Worm (Caenorhabditis elegans) whole organism, L2 larva: Measurements from ENCODE around the gene clec-175.

Experiments
- C34F6.9 ChIP-seq: fragments of 150-350 bp; optimal IDR thresholded peaks from 2 replicates; lab custom pipeline; 2014; ENCODE audit warnings: missing biosample characterization, missing genetic modification characterization
- crh-2 ChIP-seq: sonication (generic microtip); optimal IDR thresholded peaks from 2 replicates; lab custom pipeline; 2017; ENCODE audit warnings: missing biosample characterization, missing genetic modification characterization
- egl-27 ChIP-seq: sonication (generic microtip); optimal IDR thresholded peaks from 3 replicates; lab custom pipeline; 2017; ENCODE audit warnings: missing biosample characterization, missing genetic modification reagents, missing genetic modification characterization
- elt-1 ChIP-seq: fragments of 150-350 bp; optimal IDR thresholded peaks from 2 replicates; lab custom pipeline; 2014; ENCODE audit warnings: missing biosample characterization, missing genetic modification characterization
- lin-13 ChIP-seq: fragments of 150-350 bp; optimal IDR thresholded peaks from 2 replicates; lab custom pipeline; 2014; ENCODE audit warnings: missing biosample characterization, missing genetic modification reagents, missing genetic modification characterization
- mbf-1 ChIP-seq: sonication (generic microtip); optimal IDR thresholded peaks from 2 replicates; lab custom pipeline; 2017; ENCODE audit warnings: missing biosample characterization, missing genetic modification characterization
- nhr-11 ChIP-seq: fragments of 150-350 bp; optimal IDR thresholded peaks from 2 replicates; lab custom pipeline; 2014; ENCODE audit warnings: missing biosample characterization, missing genetic modification characterization
- nhr-12 ChIP-seq: fragments of 150-350 bp; optimal IDR thresholded peaks from 2 replicates; lab custom pipeline; 2014; ENCODE audit warnings: missing biosample characterization, missing genetic modification characterization
- sem-4 ChIP-seq: fragments of 150-350 bp; optimal IDR thresholded peaks from 2 replicates; lab custom pipeline; 2014; ENCODE audit warnings: missing biosample characterization, missing genetic modification reagents, missing genetic modification characterization
- snpc-4 ChIP-seq: fragments of 150-350 bp; optimal IDR thresholded peaks from 2 replicates; lab custom pipeline; 2014; ENCODE audit warnings: missing biosample characterization, missing genetic modification characterization
- unc-39 ChIP-seq: fragments of 150-350 bp; optimal IDR thresholded peaks from 2 replicates; lab custom pipeline; 2014; ENCODE audit warnings: missing biosample characterization, missing genetic modification characterization
- unc-55 ChIP-seq: fragments of 150-350 bp; sonication (generic microtip); optimal IDR thresholded peaks from 3 replicates; lab custom pipeline; 2014; ENCODE audit warnings: missing biosample characterization, missing genetic modification reagents, missing genetic modification characterization
- unc-62 ChIP-seq: fragments of 150-350 bp; optimal IDR thresholded peaks from 2 replicates; lab custom pipeline; 2014; ENCODE audit warnings: missing biosample characterization, missing genetic modification reagents, missing genetic modification characterization
- ztf-11 ChIP-seq: sonication (generic microtip); optimal IDR thresholded peaks from 2 replicates; lab custom pipeline; 2017; ENCODE audit warnings: missing biosample characterization, missing genetic modification characterization

- TF ChIP-seq nhr-11 (no peak), snpc-4 (tag; lab: Kevin White, UChicago) (no peak), C34F6.9 (tag; lab: Kevin White, UChicago) (no peak), ztf-11 (tag; lab: Kevin White, UChicago) (no peak), lin-13 (GFP tag; lab: Kevin White, UChicago) (no peak), unc-39 (tag; lab: Kevin White, UChicago) (no peak), egl-27 (tag; lab: Kevin White, UChicago) (no peak), crh-2 (tag; lab: Kevin White, UChicago) (no peak), nhr-12 (tag; lab: Kevin White, UChicago) (no peak), mbf-1 (tag; lab: Kevin White, UChicago) (no peak), elt-1 (tag; lab: Kevin White, UChicago) (no peak), unc-62 (GFP tag; lab: Kevin White, UChicago) (no peak), unc-55 (peak; percentile 31), sem-4 (tag; lab: Kevin White, UChicago) (no peak)
These were observed 49.0 kb downstream of the clec-175 start for ce11 chrIV:4470885-4471772.
